3 fruit fly cellular contexts compared by ENCODE assay signal in genomic region chr2L:472829-473228, dm6.
TF ChIP-seq lines count a peak whose summit lies in the region.

TSS of gene MED15 (plus strand) at chr2L:473013.

- TF ChIP-seq CTCF in whole organism, embryonic (GFP tag; optimal IDR thresholded peaks at IDR 0.05; lab: Kevin White, UChicago): no peak

TF ChIP-seq in whole organism, adult, 20 proteins besides CTCF, POLR2A, EP300 and RAD21:
- TF ChIP-seq kay (GFP tag; lab: Kevin White, UChicago; ENCODE audit: borderline replicate concordance) (peak; percentile 90), CG12768 (GFP tag; optimal IDR thresholded peaks at IDR 0.05; lab: Kevin White, UChicago) (no peak)
TF ChIP-seq in whole organism, adult: peak in this region for 1.

TF ChIP-seq in whole organism, embryonic, 481 proteins besides CTCF, POLR2A, EP300 and RAD21:
- TF ChIP-seq otp (GFP tag; IDR thresholded peaks at IDR 0.05; lab: Robert Waterston, UW) (no peak), stwl (tag; optimal IDR thresholded peaks at IDR 0.05; lab: Kevin White, UChicago) (peak; percentile 55), ewg (GFP tag; optimal IDR thresholded peaks at IDR 0.05; lab: Kevin White, UChicago) (peak; percentile 77), ash1 (GFP tag; optimal IDR thresholded peaks at IDR 0.05; lab: Kevin White, UChicago) (no peak), CG9797 (GFP tag; optimal IDR thresholded peaks at IDR 0.05; lab: Kevin White, UChicago) (peak; percentile 44), MESR4 (GFP tag; optimal IDR thresholded peaks at IDR 0.05; lab: Kevin White, UChicago) (peak; percentile 62), CG17385 (GFP tag; optimal IDR thresholded peaks at IDR 0.05; lab: Kevin White, UChicago) (peak; percentile 59), Dp (GFP tag; optimal IDR thresholded peaks at IDR 0.05; lab: Kevin White, UChicago) (peak; percentile 8), pzg (GFP tag; optimal IDR thresholded peaks at IDR 0.05; lab: Kevin White, UChicago) (peak; percentile 52), gfzf (GFP tag; optimal IDR thresholded peaks at IDR 0.05; lab: Kevin White, UChicago) (peak; percentile 75), CG3995 (GFP tag; optimal IDR thresholded peaks at IDR 0.05; lab: Kevin White, UChicago) (peak; percentile 35), Trl (optimal IDR thresholded peaks at IDR 0.05; lab: Kevin White, UChicago) (no peak), Trl (GFP tag; optimal IDR thresholded peaks at IDR 0.05; lab: Kevin White, UChicago) (no peak), CG1603 (tag; optimal IDR thresholded peaks at IDR 0.05; lab: Kevin White, UChicago) (peak; percentile 41), CG4617 (GFP tag; optimal IDR thresholded peaks at IDR 0.05; lab: Kevin White, UChicago; ENCODE audit: borderline replicate concordance) (peak; percentile 40), CG2712 (tag; optimal IDR thresholded peaks at IDR 0.05; lab: Kevin White, UChicago) (no peak), aop (GFP tag; IDR thresholded peaks at IDR 0.05; lab: Robert Waterston, UW) (no peak), Myb (GFP tag; optimal IDR thresholded peaks at IDR 0.05; lab: Kevin White, UChicago) (peak; percentile 78), trem (tag; optimal IDR thresholded peaks at IDR 0.05; lab: Kevin White, UChicago) (peak; percentile 2), hkb (optimal IDR thresholded peaks at IDR 0.05; lab: Kevin White, UChicago) (no peak), hkb (GFP tag; IDR thresholded peaks at IDR 0.05; lab: Robert Waterston, UW) (no peak), Nf-YC (tag; optimal IDR thresholded peaks at IDR 0.05; lab: Kevin White, UChicago) (peak; percentile 25)
TF ChIP-seq in whole organism, embryonic: peak in this region for 14.

TF ChIP-seq in whole organism, prepupa, 60 proteins besides CTCF, POLR2A, EP300 and RAD21:
- TF ChIP-seq topi (GFP tag; optimal IDR thresholded peaks at IDR 0.05; lab: Kevin White, UChicago): no peak
- TF ChIP-seq achi (GFP tag; optimal IDR thresholded peaks at IDR 0.05; lab: Kevin White, UChicago): peak; percentile 72
